Worm (Caenorhabditis elegans) whole organism, early embryonic: ENCODE measurements around the gene rbm-42.

Experiments used
- B0310.2 ChIP-seq: sonication (generic microtip); optimal IDR thresholded peaks from 2 replicates; lab custom pipeline; 2016; ENCODE audit warnings: mild to moderate bottlenecking, missing genetic modification characterization, missing compliant biosample characterization
- ama-1 ChIP-seq: fragments of 150-350 bp; optimal IDR thresholded peaks from 2 replicates; lab custom pipeline; 2014
- ceh-36 ChIP-seq: sonication (generic microtip); optimal IDR thresholded peaks from 2 replicates; lab custom pipeline; 2016; ENCODE audit warnings: missing genetic modification characterization, inconsistent platforms, missing compliant biosample characterization
- ets-7 ChIP-seq: sonication (generic microtip); optimal IDR thresholded peaks from 2 replicates; lab custom pipeline; 2016; ENCODE audit warnings: missing genotype, missing genetic modification characterization, missing compliant biosample characterization
- flt-1 ChIP-seq: fragments of 200-800 bp; sonication (Bioruptor generic); IDR thresholded peaks from 2 replicates; pipeline ENCODE4 v1.3.6; 2022; ENCODE audit warnings: missing genetic modification characterization, missing compliant biosample characterization
- hmbx-1 ChIP-seq: sonication (generic microtip); optimal IDR thresholded peaks from 2 replicates; lab custom pipeline; 2016; ENCODE audit warnings: mild to moderate bottlenecking, missing genetic modification characterization, missing compliant biosample characterization
- hmg-4 ChIP-seq: fragments of 200-800 bp; sonication (Bioruptor generic); optimal IDR thresholded peaks from 2 replicates; lab custom pipeline; 2018; ENCODE audit warnings: mild to moderate bottlenecking, missing genetic modification characterization, missing compliant biosample characterization
- hnd-1 ChIP-seq: sonication (generic microtip); optimal IDR thresholded peaks from 2 replicates; lab custom pipeline; 2016; ENCODE audit warnings: missing genetic modification characterization, missing compliant biosample characterization
- pes-1 ChIP-seq: fragments of 200-800 bp; sonication (Bioruptor generic); IDR thresholded peaks from 2 replicates; pipeline ENCODE4 v1.3.6; 2022; ENCODE audit warnings: missing genetic modification reagents, missing genetic modification characterization, missing compliant biosample characterization
- scrt-1 ChIP-seq: fragments of 200-800 bp; sonication (Bioruptor generic); IDR thresholded peaks from 2 replicates; pipeline ENCODE4 v1.3.6; 2022; ENCODE audit warnings: missing genetic modification characterization, missing compliant biosample characterization
- sea-1 ChIP-seq: fragments of 200-800 bp; sonication (Bioruptor generic); conservative IDR thresholded peaks from 2 replicates; pipeline ENCODE4 v1.3.6; 2022; ENCODE audit warnings: missing genetic modification characterization, missing compliant biosample characterization
- tbx-37 ChIP-seq: fragments of 200-800 bp; sonication (Bioruptor generic); conservative IDR thresholded peaks from 2 replicates; pipeline ENCODE4 v1.3.6; 2022; ENCODE audit warnings: missing genetic modification reagents, missing genetic modification characterization, missing compliant biosample characterization
- tra-4 ChIP-seq: sonication (generic microtip); optimal IDR thresholded peaks from 2 replicates; lab custom pipeline; 2017; ENCODE audit warnings: missing genetic modification characterization, missing compliant biosample characterization

DNA sequence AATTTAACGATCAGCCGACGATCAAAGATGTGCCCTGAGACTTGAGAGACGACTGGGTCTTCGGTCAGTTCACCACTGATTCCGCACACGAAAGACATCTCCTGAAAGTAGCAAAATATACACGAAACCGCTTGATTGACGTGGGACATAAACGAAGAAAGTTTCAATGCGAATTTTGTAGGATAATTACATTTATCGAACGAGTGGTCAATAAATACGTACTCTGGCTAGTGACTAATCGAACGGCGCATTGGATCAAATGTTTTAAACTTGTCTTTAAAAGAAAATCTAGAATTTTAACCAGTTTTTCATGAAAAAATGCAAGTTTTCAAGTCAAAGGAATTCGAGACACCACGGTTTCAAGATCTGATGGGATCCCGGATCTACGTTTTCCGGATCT, 18.9 kb upstream of the rbm-42 start, which contains the start of gene prp-19:
- no peak for TF ChIP-seq ama-1 (lab: Kevin White, UChicago)
- TF ChIP-seq tra-4 (tag; lab: Kevin White, UChicago), result no peak
- no peak for TF ChIP-seq scrt-1 (GFP tag; lab: Robert Waterston, UW)
- no peak for TF ChIP-seq ets-7 (tag; lab: Kevin White, UChicago)
- no peak for TF ChIP-seq sea-1
- no peak for TF ChIP-seq tbx-37
- no peak for TF ChIP-seq hnd-1 (tag; lab: Kevin White, UChicago)
- TF ChIP-seq flt-1, result no peak
- no peak for TF ChIP-seq pes-1 (GFP tag; lab: Robert Waterston, UW)
- TF ChIP-seq hmbx-1 (tag; lab: Kevin White, UChicago), result no peak
- no peak for TF ChIP-seq hmg-4 (GFP tag; lab: Kevin White, UChicago)
- TF ChIP-seq ceh-36 (tag; lab: Kevin White, UChicago), result no peak
- TF ChIP-seq B0310.2 (tag; lab: Kevin White, UChicago), result no peak
